Worm (Caenorhabditis elegans) whole organism, L3 larva: ENCODE measurements around the gene T01G5.7.

Experiments used
- ama-1 ChIP-seq: fragments of 150-350 bp; optimal IDR thresholded peaks from 2 replicates; lab custom pipeline; 2018
- elt-1 ChIP-seq: fragments of 150-350 bp; optimal IDR thresholded peaks from 2 replicates; lab custom pipeline; 2014; ENCODE audit warnings: missing biosample characterization, missing genetic modification characterization
- elt-2 ChIP-seq: sonication (generic microtip); optimal IDR thresholded peaks from 2 replicates; lab custom pipeline; 2016; ENCODE audit warnings: missing genetic modification reagents, mild to moderate bottlenecking, missing genetic modification characterization, missing compliant biosample characterization
- jun-1 ChIP-seq: fragments of 150-350 bp; optimal IDR thresholded peaks from 2 replicates; lab custom pipeline; 2014; ENCODE audit warnings: missing biosample characterization, missing genetic modification reagents, missing genetic modification characterization
- nhr-11 ChIP-seq: fragments of 150-350 bp; optimal IDR thresholded peaks from 2 replicates; lab custom pipeline; 2014; ENCODE audit warnings: missing biosample characterization, missing genetic modification characterization
- nhr-25 ChIP-seq: sonication (generic microtip); optimal IDR thresholded peaks from 2 replicates; lab custom pipeline; 2017; ENCODE audit warnings: missing biosample characterization, missing genetic modification characterization
- pqm-1 ChIP-seq: fragments of 150-350 bp; optimal IDR thresholded peaks from 2 replicates; lab custom pipeline; 2017; ENCODE audit warnings: missing biosample characterization, missing genetic modification characterization, inconsistent platforms
- skn-1 ChIP-seq: fragments of 150-350 bp; optimal IDR thresholded peaks from 2 replicates; lab custom pipeline; 2014; ENCODE audit warnings: missing biosample characterization, missing genetic modification characterization
- ztf-11 ChIP-seq: fragments of 150-350 bp; optimal IDR thresholded peaks from 2 replicates; lab custom pipeline; 2014; ENCODE audit warnings: missing biosample characterization, missing genetic modification characterization

DNA sequence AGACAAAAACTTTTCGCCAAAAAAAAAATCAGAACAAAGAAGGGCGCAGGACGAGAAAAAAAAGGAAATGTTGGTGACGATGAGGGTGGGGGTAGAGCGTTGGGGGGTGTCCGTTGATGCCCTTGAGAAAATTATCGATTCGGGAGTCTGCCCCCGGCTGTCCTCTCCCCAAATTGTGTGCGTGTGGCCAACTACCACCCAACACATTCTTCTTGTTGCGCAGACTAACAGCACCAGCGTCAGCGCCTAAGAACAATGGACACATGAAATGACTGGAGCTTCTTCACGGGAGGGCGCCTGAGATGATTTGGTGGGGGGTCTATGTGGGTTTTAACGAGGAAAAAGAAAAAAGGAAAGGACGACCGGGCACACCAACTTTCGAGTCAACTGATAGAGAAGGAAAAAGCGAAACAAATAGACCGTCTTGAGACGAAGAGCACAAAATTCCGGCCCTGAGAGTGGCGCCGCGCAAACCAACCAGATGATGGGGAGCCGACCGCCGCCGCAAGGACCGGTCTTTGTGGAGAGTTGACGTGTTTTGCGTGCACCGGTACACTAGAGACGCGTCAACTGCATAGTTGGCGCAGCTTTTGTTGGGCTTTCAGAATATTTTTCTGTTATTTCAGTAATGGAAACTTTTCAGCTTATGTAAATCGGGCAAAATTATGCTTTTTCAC, 46.6 kb upstream of the T01G5.7 start, which contains the start of gene C25D7.9:
- no peak for TF ChIP-seq ztf-11 (tag; lab: Kevin White, UChicago)
- TF ChIP-seq nhr-11 (tag; lab: Kevin White, UChicago): no peak
- TF ChIP-seq elt-2 (tag; lab: Kevin White, UChicago): no peak
- TF ChIP-seq elt-1 (tag; lab: Kevin White, UChicago): no peak
- TF ChIP-seq pqm-1 (tag; lab: Kevin White, UChicago): no peak
- TF ChIP-seq ama-1: no peak
- peak; percentile 6 for TF ChIP-seq nhr-25 (tag; lab: Kevin White, UChicago)
- no peak for TF ChIP-seq skn-1
- no peak for TF ChIP-seq jun-1 (tag; lab: Kevin White, UChicago)
